Fruit fly (Drosophila melanogaster) whole organism, adult: ENCODE measurements around the gene Ugt303B1.

Experiments used
- Mnt ChIP-seq: fragments of 200-800 bp; sonication (Bioruptor generic); optimal IDR thresholded peaks from 2 replicates; lab custom pipeline; 2016; ENCODE audit warnings: missing biosample characterization, mild to moderate bottlenecking, missing genetic modification characterization
- kay ChIP-seq: fragments of 200-800 bp; sonication (Bioruptor generic); peaks from one replicate; lab custom pipeline; 2016; ENCODE audit warnings: missing biosample characterization, missing genetic modification characterization, borderline replicate concordance
- toe ChIP-seq: fragments of 200-800 bp; sonication (Bioruptor generic); optimal IDR thresholded peaks from 2 replicates; lab custom pipeline; 2016; ENCODE audit warnings: missing biosample characterization, missing genetic modification characterization

dm6 chr3R:23557244-23557643, 20.7 kb upstream of the Ugt303B1 start, which contains the start of gene beat-IV:
- TF ChIP-seq Mnt (GFP tag; lab: Kevin White, UChicago) (no peak), toe (no peak), kay (no peak)
